Fruit fly (Drosophila melanogaster): ENCODE data around the gene Myo61F.

DNA sequence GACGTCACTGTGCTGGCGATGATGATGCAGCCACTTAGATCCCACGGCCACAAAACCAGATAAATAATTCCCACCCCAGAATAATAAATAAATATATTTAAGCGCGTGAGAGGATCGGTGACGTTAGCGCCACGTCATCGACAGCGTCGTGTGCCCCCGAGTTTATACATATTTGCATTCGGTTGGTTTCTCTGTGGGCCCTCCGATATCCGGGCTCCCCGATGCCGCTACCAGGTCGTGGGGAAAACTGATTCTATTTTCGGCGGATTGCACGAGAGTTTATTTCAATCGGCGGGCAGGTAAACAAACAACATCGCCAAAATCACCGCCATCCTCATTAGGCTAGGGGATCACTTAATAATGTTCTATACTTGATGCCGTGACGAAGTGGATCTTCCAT is 35.9 kb downstream of the Myo61F start:
- TF ChIP-seq Myc (optimal IDR thresholded peaks at IDR 0.05), result no peak
- no peak for TF ChIP-seq insv (optimal IDR thresholded peaks at IDR 0.05)
- no peak for TF ChIP-seq h (optimal IDR thresholded peaks at IDR 0.05)
- TF ChIP-seq Sin3A (optimal IDR thresholded peaks at IDR 0.05), result no peak
- TF ChIP-seq psq (optimal IDR thresholded peaks at IDR 0.05), result no peak
- TF ChIP-seq ttk (optimal IDR thresholded peaks at IDR 0.05), result no peak

All from Kc167 (cell line).